Fruit fly (Drosophila melanogaster) whole organism, embryonic: ENCODE data around the gene defl.

Experiments
- Bdp1 ChIP-seq: fragments of 200-800 bp; sonication (Bioruptor generic); optimal IDR thresholded peaks from 3 replicates; lab custom pipeline; 2016; ENCODE audit warnings: missing biosample characterization, missing genetic modification characterization
- Bteb2 ChIP-seq: fragments of 200-800 bp; sonication (Bioruptor generic); optimal IDR thresholded peaks from 2 replicates; lab custom pipeline; 2016; ENCODE audit warnings: missing biosample characterization, missing genetic modification characterization
- CG10274 ChIP-seq: fragments of 200-800 bp; sonication (Bioruptor generic); optimal IDR thresholded peaks from 3 replicates; lab custom pipeline; 2017; ENCODE audit warnings: missing biosample characterization, mild to moderate bottlenecking, missing genetic modification characterization
- CG10321 ChIP-seq: fragments of 200-800 bp; sonication (Bioruptor generic); IDR thresholded peaks from 2 replicates; pipeline ENCODE4 v1.3.6; 2022; ENCODE audit warnings: missing biosample characterization, missing genetic modification characterization
- CG10565 ChIP-seq: fragments of 200-800 bp; sonication (Bioruptor generic); optimal IDR thresholded peaks from 3 replicates; lab custom pipeline; 2016; ENCODE audit warnings: missing biosample characterization, mild to moderate bottlenecking, missing genetic modification characterization
- CG11696 ChIP-seq: fragments of 200-800 bp; sonication (Bioruptor generic); IDR thresholded peaks from 2 replicates; pipeline ENCODE4 v1.3.6; 2022; ENCODE audit warnings: missing biosample characterization, missing genetic modification characterization
- CG14860 ChIP-seq: fragments of 200-800 bp; sonication (Bioruptor generic); IDR thresholded peaks from 3 replicates; pipeline ENCODE4 v1.3.6; 2022; ENCODE audit warnings: missing biosample characterization, missing genetic modification characterization; ENCODE audit not compliant: partially characterized antibody
- CG15011 ChIP-seq: fragments of 200-800 bp; sonication (Bioruptor generic); optimal IDR thresholded peaks from 3 replicates; lab custom pipeline; 2018; ENCODE audit warnings: missing biosample characterization, mild to moderate bottlenecking, missing genetic modification characterization
- CG1602 ChIP-seq: fragments of 200-800 bp; sonication (Bioruptor generic); optimal IDR thresholded peaks from 3 replicates; lab custom pipeline; 2016; ENCODE audit warnings: missing biosample characterization, missing genetic modification characterization
- CG1832 ChIP-seq: fragments of 200-800 bp; sonication (Bioruptor generic); optimal IDR thresholded peaks from 2 replicates; lab custom pipeline; 2017; ENCODE audit warnings: missing biosample characterization, mild to moderate bottlenecking, missing genetic modification characterization, inconsistent platforms
- CG2120 ChIP-seq: fragments of 200-800 bp; sonication (Bioruptor generic); optimal IDR thresholded peaks from 3 replicates; lab custom pipeline; 2016; ENCODE audit warnings: missing biosample characterization, missing genetic modification characterization
- CG30020 ChIP-seq: fragments of 200-800 bp; optimal IDR thresholded peaks from 2 replicates; lab custom pipeline; 2019; ENCODE audit warnings: missing biosample characterization, mild to moderate bottlenecking, missing genetic modification characterization, moderate library complexity
- CG31441 ChIP-seq: fragments of 200-800 bp; sonication (Bioruptor generic); IDR thresholded peaks from 2 replicates; pipeline ENCODE4 v1.3.6; 2022; ENCODE audit warnings: missing biosample characterization, missing genetic modification characterization
- CG3847 ChIP-seq: fragments of 200-800 bp; sonication (Bioruptor generic); IDR thresholded peaks from 2 replicates; pipeline ENCODE4 v1.3.6; 2022; ENCODE audit warnings: missing biosample characterization, missing genetic modification characterization
- CG5245 ChIP-seq: fragments of 200-800 bp; sonication (Bioruptor generic); optimal IDR thresholded peaks from 3 replicates; lab custom pipeline; 2016; ENCODE audit warnings: missing biosample characterization, missing genetic modification characterization
- CG6689 ChIP-seq: fragments of 200-800 bp; sonication (Bioruptor generic); IDR thresholded peaks from 2 replicates; pipeline ENCODE4 v1.3.6; 2022; ENCODE audit warnings: missing biosample characterization, missing genetic modification characterization
- CG6813 ChIP-seq: fragments of 200-800 bp; sonication (Bioruptor generic); optimal IDR thresholded peaks from 2 replicates; lab custom pipeline; 2017; ENCODE audit warnings: missing biosample characterization, missing genetic modification characterization, mild to moderate bottlenecking, moderate library complexity, missing genetic modification reagents
- CG7357 ChIP-seq: fragments of 200-800 bp; sonication (Bioruptor generic); IDR thresholded peaks from 3 replicates; pipeline ENCODE4 v1.3.6; 2022; ENCODE audit warnings: missing biosample characterization, missing genetic modification characterization
- CG8089 ChIP-seq: fragments of 200-800 bp; sonication (Bioruptor generic); optimal IDR thresholded peaks from 3 replicates; lab custom pipeline; 2016; ENCODE audit warnings: missing biosample characterization, missing genetic modification characterization
- Dad ChIP-seq: fragments of 200-800 bp; sonication (Bioruptor generic); optimal IDR thresholded peaks from 3 replicates; lab custom pipeline; 2016; ENCODE audit warnings: missing biosample characterization, missing genetic modification characterization
- Dip3 ChIP-seq: fragments of 200-800 bp; sonication (Bioruptor generic); optimal IDR thresholded peaks from 3 replicates; lab custom pipeline; 2016; ENCODE audit warnings: missing biosample characterization, missing genetic modification characterization
- Dref ChIP-seq: fragments of 200-800 bp; sonication (Bioruptor generic); IDR thresholded peaks from 2 replicates; pipeline ENCODE4 v1.3.6; 2022; ENCODE audit warnings: missing biosample characterization, missing genetic modification characterization
- Gsc ChIP-seq: fragments of 200-800 bp; sonication (Bioruptor generic); IDR thresholded peaks from 2 replicates; pipeline ENCODE4 v1.3.6; 2022; ENCODE audit warnings: missing biosample characterization, missing genetic modification characterization
- HLH54F ChIP-seq: fragments of 200-800 bp; sonication (Bioruptor generic); optimal IDR thresholded peaks from 3 replicates; lab custom pipeline; 2016; ENCODE audit warnings: missing biosample characterization, missing genetic modification characterization
- HmgD ChIP-seq: fragments of 200-800 bp; sonication (Bioruptor generic); optimal IDR thresholded peaks from 3 replicates; lab custom pipeline; 2016; ENCODE audit warnings: missing biosample characterization, missing genetic modification characterization
- Lim3 ChIP-seq: fragments of 200-800 bp; sonication (Bioruptor generic); IDR thresholded peaks from 2 replicates; pipeline ENCODE4 v1.3.6; 2022; ENCODE audit warnings: missing biosample characterization, missing genetic modification characterization
- Lpt ChIP-seq: fragments of >200 bp; optimal IDR thresholded peaks from 2 replicates; lab custom pipeline; 2018; ENCODE audit warnings: missing biosample characterization, missing genetic modification characterization
- NfI ChIP-seq: fragments of 200-800 bp; sonication (Bioruptor generic); optimal IDR thresholded peaks from 3 replicates; lab custom pipeline; 2018; ENCODE audit warnings: missing biosample characterization, mild to moderate bottlenecking, missing genetic modification characterization, moderate library complexity
- Oaz ChIP-seq: fragments of 200-800 bp; sonication (Bioruptor generic); IDR thresholded peaks from 2 replicates; pipeline ENCODE4 v1.3.6; 2022; ENCODE audit warnings: missing biosample characterization, missing genetic modification characterization
- cad ChIP-seq: fragments of >200 bp; optimal IDR thresholded peaks from 2 replicates; lab custom pipeline; 2017; ENCODE audit warnings: missing biosample characterization, missing genetic modification characterization
- caup ChIP-seq: fragments of 200-800 bp; sonication (Bioruptor generic); optimal IDR thresholded peaks from 3 replicates; lab custom pipeline; 2017; ENCODE audit warnings: missing biosample characterization, mild to moderate bottlenecking, missing genetic modification characterization, moderate library complexity; ENCODE audit not compliant: severe bottlenecking
- crol ChIP-seq: fragments of 200-800 bp; sonication (Bioruptor generic); IDR thresholded peaks from 2 replicates; pipeline ENCODE4 v1.3.6; 2022; ENCODE audit warnings: missing biosample characterization, missing genetic modification characterization
- dm ChIP-seq: fragments of 200-800 bp; sonication (Bioruptor generic); optimal IDR thresholded peaks from 3 replicates; lab custom pipeline; 2016; ENCODE audit warnings: missing biosample characterization, missing genetic modification characterization
- dmrt99B ChIP-seq: fragments of 200-800 bp; sonication (Bioruptor generic); optimal IDR thresholded peaks from 2 replicates; lab custom pipeline; 2018; ENCODE audit warnings: missing biosample characterization, mild to moderate bottlenecking, missing genetic modification characterization, moderate library complexity
- eyg ChIP-seq: fragments of 200-800 bp; sonication (Bioruptor generic); optimal IDR thresholded peaks from 3 replicates; lab custom pipeline; 2016; ENCODE audit warnings: missing biosample characterization, missing genetic modification characterization
- gcm2 ChIP-seq: fragments of 200-800 bp; sonication (Bioruptor generic); optimal IDR thresholded peaks from 2 replicates; lab custom pipeline; 2016; ENCODE audit warnings: missing biosample characterization, missing genetic modification characterization
- lbe ChIP-seq: fragments of 200-800 bp; sonication (Bioruptor generic); optimal IDR thresholded peaks from 2 replicates; lab custom pipeline; 2016; ENCODE audit warnings: missing biosample characterization, mild to moderate bottlenecking, missing genetic modification characterization
- lmd ChIP-seq: fragments of 200-800 bp; sonication (Bioruptor generic); IDR thresholded peaks from 2 replicates; pipeline ENCODE4 v1.3.6; 2022; ENCODE audit warnings: missing biosample characterization, missing genetic modification characterization
- luna ChIP-seq: fragments of 200-800 bp; sonication (Bioruptor generic); optimal IDR thresholded peaks from 2 replicates; lab custom pipeline; 2016; ENCODE audit warnings: missing biosample characterization, missing genetic modification characterization
- mld ChIP-seq: fragments of 200-800 bp; sonication (Bioruptor generic); IDR thresholded peaks from 3 replicates; pipeline ENCODE4 v1.3.6; 2022; ENCODE audit warnings: missing biosample characterization, missing genetic modification characterization; ENCODE audit not compliant: partially characterized antibody
- oc ChIP-seq: fragments of 200-800 bp; sonication (Bioruptor generic); optimal IDR thresholded peaks from 2 replicates; lab custom pipeline; 2018; ENCODE audit warnings: missing biosample characterization, mild to moderate bottlenecking, missing genetic modification characterization, moderate library complexity
- odd ChIP-seq: fragments of 200-800 bp; sonication (Bioruptor generic); optimal IDR thresholded peaks from 2 replicates; lab custom pipeline; 2017; ENCODE audit warnings: missing biosample characterization, mild to moderate bottlenecking, missing genetic modification characterization
- pan ChIP-seq, 4 experiments: fragments of >200 bp in 3 of 4; fragments of 200-800 bp in 1 of 4; sonication (Bioruptor generic) in 1 of 4; optimal IDR thresholded peaks in 3 of 4; IDR thresholded peaks in 1 of 4; 2 replicates each; pipeline versions ENCODE4 v1.3.6 to Lab custom; 2017 to 2022; ENCODE audit warnings: missing biosample characterization in 2 of 4, missing genetic modification characterization in 2 of 4, mixed read lengths in 1 of 4
- peb ChIP-seq: fragments of 200-800 bp; sonication (Bioruptor generic); IDR thresholded peaks from 2 replicates; pipeline ENCODE4 v1.3.6; 2022; ENCODE audit warnings: missing biosample characterization, missing genetic modification characterization
- repo ChIP-seq: fragments of 200-800 bp; sonication (Bioruptor generic); optimal IDR thresholded peaks from 2 replicates; lab custom pipeline; 2016; ENCODE audit warnings: missing biosample characterization, missing genetic modification characterization
- sr ChIP-seq: fragments of 200-800 bp; sonication (Bioruptor generic); IDR thresholded peaks from 3 replicates; pipeline ENCODE4 v1.3.6; 2022; ENCODE audit warnings: missing biosample characterization, missing genetic modification characterization
- stwl ChIP-seq: fragments of 200-800 bp; sonication (Bioruptor generic); optimal IDR thresholded peaks from 3 replicates; lab custom pipeline; 2018; ENCODE audit warnings: missing biosample characterization, mild to moderate bottlenecking, missing genetic modification characterization, moderate library complexity
- sug ChIP-seq: fragments of 200-800 bp; optimal IDR thresholded peaks from 2 replicates; lab custom pipeline; 2019; ENCODE audit warnings: missing biosample characterization, mild to moderate bottlenecking, missing genetic modification characterization, moderate library complexity

Gene defl

dm6 chr3L:9692892-9693551 lies 30.2 kb upstream of the defl start (continued):
- peak; percentile 94 for TF ChIP-seq CG10274
- TF ChIP-seq repo (GFP tag; lab: Kevin White, UChicago) = peak; percentile 92
- TF ChIP-seq oc = peak; percentile 33
- TF ChIP-seq eyg = peak; percentile 95
- TF ChIP-seq, all 482 proteins: peak for 418

- TF ChIP-seq CG1602 (GFP tag; lab: Kevin White, UChicago) (no peak), lbe (GFP tag; lab: Kevin White, UChicago) (no peak), crol (GFP tag; lab: Robert Waterston, UW) (no peak), caup (GFP tag; lab: Kevin White, UChicago) (no peak), CG10321 (GFP tag; lab: Robert Waterston, UW) (no peak), Lim3 (no peak), lmd (GFP tag; lab: Robert Waterston, UW) (0 out of 2 replicates have a peak, but pooled peaks have one; percentile 25), CG2120 (GFP tag; lab: Kevin White, UChicago) (no peak), Dref (no peak), CG6813 (no peak), CG1832 (GFP tag; lab: Kevin White, UChicago) (no peak), CG8089 (GFP tag; lab: Kevin White, UChicago) (no peak), CG14860 (GFP tag; lab: Robert Waterston, UW) (no peak), HLH54F (GFP tag; lab: Kevin White, UChicago) (no peak), Oaz (GFP tag; lab: Robert Waterston, UW) (no peak), stwl (tag; lab: Kevin White, UChicago) (no peak), NfI (GFP tag; lab: Kevin White, UChicago) (no peak), dm (GFP tag; lab: Kevin White, UChicago) (no peak), odd (no peak), dmrt99B (no peak), pan (optimal IDR thresholded peaks at IDR 0.05; lab: Kevin White, UChicago) (no peak), pan (GFP tag; optimal IDR thresholded peaks at IDR 0.05 in 1 of 2, IDR thresholded peaks at IDR 0.05 in 1 of 2) (peak in 1 of 2 experiments; percentile 51), luna (GFP tag; lab: Kevin White, UChicago) (no peak), Bteb2 (no peak), cad (GFP tag; lab: Kevin White, UChicago) (no peak), CG15011 (GFP tag; lab: Kevin White, UChicago) (no peak), CG10565 (no peak), peb (0 out of 2 replicates have a peak, but pooled peaks have one; percentile 26), Lpt (GFP tag; lab: Kevin White, UChicago) (no peak), CG3847 (no peak), HmgD (GFP tag; lab: Kevin White, UChicago) (no peak), CG30020 (tag; lab: Kevin White, UChicago) (no peak), mld (0 out of 3 replicates have a peak, but pooled peaks have one; percentile 12), Gsc (no peak), Bdp1 (no peak), CG31441 (GFP tag; lab: Robert Waterston, UW) (no peak), gcm2 (GFP tag; lab: Kevin White, UChicago) (no peak), CG11696 (GFP tag; lab: Robert Waterston, UW) (0 out of 2 replicates have a peak, but pooled peaks have one; percentile 26), CG7357 (GFP tag; lab: Robert Waterston, UW) (no peak), Dip3 (GFP tag; lab: Kevin White, UChicago) (no peak), CG5245 (GFP tag; lab: Kevin White, UChicago) (no peak), CG6689 (GFP tag; lab: Robert Waterston, UW) (peak; percentile 39; the same call in 1 of the 2 replicates), sug (no peak), Dad (GFP tag; lab: Kevin White, UChicago) (no peak), sr (GFP tag; lab: Robert Waterston, UW) (no peak)
These were observed 29.6 kb upstream of the defl start for dm6 chr3L:9693552-9694133.
